Worm (Caenorhabditis elegans) whole organism, L4/young adult: ENCODE results near the gene C55A1.6.
"Not testable (repeated sequence)": the region's sequence is repeated elsewhere in the genome, so short reads cannot be mapped to it uniquely, and the experiment has no call there.

Source experiments
- W03F9.2 ChIP-seq: fragments of 150-350 bp; optimal IDR thresholded peaks from 2 replicates; lab custom pipeline; 2014; ENCODE audit warnings: missing biosample characterization, missing genetic modification characterization
- dao-5 ChIP-seq: sonication (generic microtip); optimal IDR thresholded peaks from 2 replicates; lab custom pipeline; 2016; ENCODE audit warnings: missing genotype, missing genetic modification characterization, moderate library complexity, missing compliant biosample characterization
- him-1 ChIP-seq: sonication (generic microtip); optimal IDR thresholded peaks from 2 replicates; lab custom pipeline; 2016; ENCODE audit warnings: missing genotype, missing genetic modification reagents, missing genetic modification characterization, missing compliant biosample characterization

Gene C55A1.6

ce11 chrV:15647536-15648085 lies at the start of gene C55A1.6, which contains the start of gene C55A1.7:
C55A1.6 (plus strand) TSS chrV:15648035.
C55A1.7 (minus strand) TSS chrV:15647636.
- not testable (repeated sequence) for TF ChIP-seq him-1 (tag; lab: Kevin White, UChicago); dao-5 (tag; lab: Kevin White, UChicago); W03F9.2

DNA sequence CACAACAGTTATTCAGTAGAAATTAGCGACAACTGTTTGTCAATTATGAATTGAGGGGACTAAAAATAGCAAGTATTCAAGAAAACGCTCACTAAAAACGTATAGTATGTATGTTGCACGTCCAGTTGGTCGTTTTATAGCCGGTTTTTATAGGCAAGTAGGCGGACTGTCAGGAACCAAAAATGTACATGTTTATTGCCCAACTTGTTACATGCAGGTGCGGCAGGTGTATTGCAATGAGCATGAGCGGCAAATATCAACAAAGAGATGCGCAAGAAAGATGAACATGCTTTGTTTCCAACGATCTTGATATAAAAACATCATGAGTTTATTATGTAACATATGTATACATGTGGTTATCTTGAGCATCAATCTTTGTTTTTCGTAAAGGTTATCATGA lies 48.1 kb upstream of the C55A1.6 start, which contains the start of gene B0391.14:
TSS of gene B0391.14 (minus strand) at position 101 of the 400 bp plus-strand sequence.
- not testable (repeated sequence) for TF ChIP-seq dao-5 (tag; lab: Kevin White, UChicago); W03F9.2; him-1 (tag; lab: Kevin White, UChicago)

ce11 chrV:15602253-15602652 lies 45.6 kb upstream of the C55A1.6 start, which contains the start of gene fbxa-152:
fbxa-152 (minus strand) TSS chrV:15602353.
- no peak for TF ChIP-seq dao-5 (tag; lab: Kevin White, UChicago)

- no peak for TF ChIP-seq W03F9.2
- no peak for TF ChIP-seq dao-5 (tag; lab: Kevin White, UChicago)
- TF ChIP-seq him-1 (tag; lab: Kevin White, UChicago), result no peak
These were observed 42.8 kb upstream of the C55A1.6 start, which contains the start of gene fbxa-154 for ce11 chrV:15605045-15605444. fbxa-154 (minus strand) TSS chrV:15605145.

- TF ChIP-seq W03F9.2, result no peak
- no peak for TF ChIP-seq dao-5 (tag; lab: Kevin White, UChicago)
- TF ChIP-seq him-1 (tag; lab: Kevin White, UChicago), result no peak
These were observed 37.4 kb upstream of the C55A1.6 start, which contains the start of the genes fbxa-153 and str-12 for ce11 chrV:15610350-15610940. fbxa-153 (minus strand) TSS chrV:15610384. str-12 (plus strand) TSS chrV:15610890.

- TF ChIP-seq W03F9.2 (no peak), dao-5 (tag; lab: Kevin White, UChicago) (no peak), him-1 (tag; lab: Kevin White, UChicago) (no peak)
These were observed 34.9 kb upstream of the C55A1.6 start, which contains the start of gene str-263 for ce11 chrV:15612886-15613285. str-263 (plus strand) TSS chrV:15613186.

DNA sequence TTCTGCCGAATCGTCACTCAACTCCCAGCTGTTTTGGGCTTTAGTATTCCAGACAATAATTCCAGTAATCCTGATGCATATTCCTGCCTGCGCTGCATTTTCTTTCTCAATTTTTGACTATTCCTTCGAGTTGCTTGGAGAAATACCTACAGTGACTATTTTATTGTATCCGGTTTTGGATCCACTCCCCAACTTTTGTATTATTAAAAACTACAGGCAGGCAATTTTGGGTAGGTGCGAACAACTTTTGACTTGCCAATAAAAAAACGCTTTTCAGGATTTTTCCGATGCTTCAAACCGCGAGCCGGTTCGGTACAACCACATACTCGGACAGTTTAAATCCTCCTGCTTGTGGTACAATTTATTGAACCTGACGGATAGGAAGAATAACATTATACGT lies 33.3 kb upstream of the C55A1.6 start:
- TF ChIP-seq W03F9.2 (no peak), dao-5 (tag; lab: Kevin White, UChicago) (no peak), him-1 (tag; lab: Kevin White, UChicago) (no peak)

ce11 chrV:15621518-15621917 lies 26.3 kb upstream of the C55A1.6 start, which contains the start of gene C55A1.1:
C55A1.1 (plus strand) TSS chrV:15621818.
- TF ChIP-seq W03F9.2 (no peak), him-1 (tag; lab: Kevin White, UChicago) (no peak), dao-5 (tag; lab: Kevin White, UChicago) (no peak)

DNA sequence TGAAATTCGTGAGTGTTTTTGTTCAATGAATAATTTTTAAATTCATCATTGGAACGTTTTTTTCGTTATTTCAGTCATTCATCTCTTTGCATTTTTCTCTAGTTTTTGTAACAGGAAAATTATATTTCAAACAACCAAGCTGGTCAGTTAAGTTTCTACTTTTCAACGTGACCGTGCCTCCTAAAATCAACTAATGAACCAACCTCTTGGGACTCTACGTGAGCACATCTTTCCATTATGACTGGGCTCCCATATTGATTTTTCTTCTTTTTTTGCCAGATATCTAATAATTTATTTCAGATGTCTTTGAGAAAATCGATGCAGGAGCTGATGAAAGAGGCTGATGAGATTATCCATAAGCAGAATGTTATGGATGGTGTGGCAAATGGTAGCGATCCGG lies 22.3 kb upstream of the C55A1.6 start, which contains the start of gene C55A1.11:
TSS of gene C55A1.11 (plus strand) at position 301 of the 400 bp plus-strand sequence.
- TF ChIP-seq him-1 (tag; lab: Kevin White, UChicago), result no peak
- TF ChIP-seq dao-5 (tag; lab: Kevin White, UChicago), result no peak
- no peak for TF ChIP-seq W03F9.2

DNA sequence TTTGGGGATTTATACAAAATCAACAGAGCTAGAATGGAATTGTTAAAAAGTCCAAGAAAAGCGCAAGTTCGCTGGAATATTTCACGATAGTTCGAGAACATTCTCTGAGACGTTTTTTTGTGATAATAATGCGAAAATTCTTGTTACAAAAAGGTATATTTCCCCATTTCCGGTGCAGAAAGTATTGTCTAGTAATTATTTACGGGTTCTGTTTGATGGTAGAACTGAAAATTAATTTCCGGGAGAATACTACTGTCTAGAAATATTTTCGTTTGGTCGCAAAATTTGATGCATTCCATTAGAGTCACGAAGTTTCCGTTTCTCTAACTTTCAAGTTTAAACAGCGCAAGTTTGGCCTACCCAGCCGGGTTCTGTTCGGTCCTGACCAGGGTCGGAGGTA lies 18.3 kb upstream of the C55A1.6 start, which contains the start of gene str-248:
TSS of gene str-248 (minus strand) at position 101 of the 400 bp plus-strand sequence.
- TF ChIP-seq W03F9.2 (no peak), dao-5 (tag; lab: Kevin White, UChicago) (no peak), him-1 (tag; lab: Kevin White, UChicago) (no peak)

ce11 chrV:15638853-15639252 lies 9.0 kb upstream of the C55A1.6 start, which contains the start of gene srz-44:
srz-44 (minus strand) TSS chrV:15638953.
- TF ChIP-seq him-1 (tag; lab: Kevin White, UChicago) (no peak), W03F9.2 (no peak), dao-5 (tag; lab: Kevin White, UChicago) (no peak)

ce11 chrV:15643192-15643591 lies 4.6 kb upstream of the C55A1.6 start, which contains the start of gene C55A1.4:
C55A1.4 (minus strand) TSS chrV:15643292.
- TF ChIP-seq him-1 (tag; lab: Kevin White, UChicago); dao-5 (tag; lab: Kevin White, UChicago); W03F9.2: not testable (repeated sequence)

- TF ChIP-seq him-1 (tag; lab: Kevin White, UChicago), result no peak
- no peak for TF ChIP-seq W03F9.2
- TF ChIP-seq dao-5 (tag; lab: Kevin White, UChicago), result no peak
These were observed 3.3 kb upstream of the C55A1.6 start, which contains the start of gene str-23 for ce11 chrV:15644575-15644974. str-23 (plus strand) TSS chrV:15644875.

ce11 chrV:15650167-15650566 lies 2.3 kb downstream of the C55A1.6 start, which contains the start of gene sru-42:
sru-42 (plus strand) TSS chrV:15650467.
- TF ChIP-seq dao-5 (tag; lab: Kevin White, UChicago), result no peak
- TF ChIP-seq W03F9.2, result no peak
- no peak for TF ChIP-seq him-1 (tag; lab: Kevin White, UChicago)
